Worm (Caenorhabditis elegans) whole organism, L3 larva: Measurements from ENCODE around the gene srh-78.

Experiments
- R02D3.7 ChIP-seq: fragments of 150-350 bp; optimal IDR thresholded peaks from 2 replicates; lab custom pipeline; 2014; ENCODE audit warnings: missing biosample characterization, missing genetic modification characterization
- ZK546.5 ChIP-seq: sonication (generic microtip); optimal IDR thresholded peaks from 2 replicates; lab custom pipeline; 2017; ENCODE audit warnings: missing biosample characterization, missing genetic modification characterization
- aly-2 ChIP-seq: fragments of 150-350 bp; optimal IDR thresholded peaks from 2 replicates; lab custom pipeline; 2014; ENCODE audit warnings: missing biosample characterization, missing genetic modification characterization
- ama-1 ChIP-seq: fragments of 150-350 bp; optimal IDR thresholded peaks from 2 replicates; lab custom pipeline; 2018
- ceh-16 ChIP-seq: sonication (generic microtip); optimal IDR thresholded peaks from 2 replicates; lab custom pipeline; 2017; ENCODE audit warnings: missing biosample characterization, missing genetic modification characterization
- ceh-28 ChIP-seq: fragments of 150-350 bp; optimal IDR thresholded peaks from 2 replicates; lab custom pipeline; 2014; ENCODE audit warnings: missing biosample characterization, missing genetic modification reagents, missing genetic modification characterization
- ceh-82 ChIP-seq: fragments of 150-350 bp; optimal IDR thresholded peaks from 2 replicates; lab custom pipeline; 2014; ENCODE audit warnings: missing biosample characterization, missing genetic modification characterization
- daf-12 ChIP-seq: fragments of 150-350 bp; optimal IDR thresholded peaks from 2 replicates; lab custom pipeline; 2014; ENCODE audit warnings: missing biosample characterization, missing genetic modification reagents, missing genetic modification characterization
- egl-27 ChIP-seq: sonication (generic microtip); optimal IDR thresholded peaks from 4 replicates; lab custom pipeline; 2017; ENCODE audit warnings: missing biosample characterization, missing genetic modification reagents, missing genetic modification characterization
- egl-5 ChIP-seq: fragments of 150-350 bp; optimal IDR thresholded peaks from 2 replicates; lab custom pipeline; 2017; ENCODE audit warnings: missing biosample characterization, missing genetic modification reagents, missing genetic modification characterization, inconsistent platforms
- elt-1 ChIP-seq: fragments of 150-350 bp; optimal IDR thresholded peaks from 2 replicates; lab custom pipeline; 2014; ENCODE audit warnings: missing biosample characterization, missing genetic modification characterization
- elt-2 ChIP-seq: sonication (generic microtip); optimal IDR thresholded peaks from 2 replicates; lab custom pipeline; 2016; ENCODE audit warnings: missing genetic modification reagents, mild to moderate bottlenecking, missing genetic modification characterization, missing compliant biosample characterization
- elt-3 ChIP-seq, 3 experiments: fragments of 150-350 bp in 1 of 3; sonication (generic microtip) in 2 of 3; optimal IDR thresholded peaks; 2 replicates in 2 of 3; 4 replicates in 1 of 3; lab custom pipeline; 2014 to 2017; ENCODE audit warnings: missing biosample characterization in 3 of 3, missing genetic modification characterization in 3 of 3
- eor-1 ChIP-seq, 2 experiments: fragments of 150-350 bp; optimal IDR thresholded peaks; 2 replicates each; lab custom pipeline; 2014 to 2018; ENCODE audit warnings: missing biosample characterization in 2 of 2, missing genetic modification characterization in 2 of 2
- fkh-10 ChIP-seq: sonication (generic microtip); optimal IDR thresholded peaks from 2 replicates; lab custom pipeline; 2017; ENCODE audit warnings: missing biosample characterization, missing genetic modification reagents, missing genetic modification characterization
- fkh-2 ChIP-seq: fragments of 150-350 bp; optimal IDR thresholded peaks from 2 replicates; lab custom pipeline; 2014; ENCODE audit warnings: missing biosample characterization, missing genetic modification reagents, missing genetic modification characterization
- fos-1 ChIP-seq: fragments of 150-350 bp; optimal IDR thresholded peaks from 2 replicates; lab custom pipeline; 2014; ENCODE audit warnings: missing biosample characterization, missing genetic modification characterization
- hmg-11 ChIP-seq: sonication (generic microtip); optimal IDR thresholded peaks from 2 replicates; lab custom pipeline; 2016; ENCODE audit warnings: missing genetic modification characterization, missing compliant biosample characterization
- jun-1 ChIP-seq: fragments of 150-350 bp; optimal IDR thresholded peaks from 2 replicates; lab custom pipeline; 2014; ENCODE audit warnings: missing biosample characterization, missing genetic modification reagents, missing genetic modification characterization
- lin-15B ChIP-seq: fragments of 150-350 bp; optimal IDR thresholded peaks from 2 replicates; lab custom pipeline; 2014; ENCODE audit warnings: missing biosample characterization, missing genetic modification characterization
- lin-39 ChIP-seq: fragments of 150-350 bp; optimal IDR thresholded peaks from 2 replicates; lab custom pipeline; 2018; ENCODE audit warnings: missing biosample characterization, missing genetic modification reagents, missing genetic modification characterization
- lsy-12 ChIP-seq: sonication (generic microtip); optimal IDR thresholded peaks from 2 replicates; lab custom pipeline; 2016; ENCODE audit warnings: mild to moderate bottlenecking, missing genetic modification characterization, missing compliant biosample characterization
- mdl-1 ChIP-seq: fragments of 150-350 bp; optimal IDR thresholded peaks from 2 replicates; lab custom pipeline; 2014; ENCODE audit warnings: missing biosample characterization, missing genetic modification characterization
- mml-1 ChIP-seq: fragments of 150-350 bp; sonication (generic microtip); optimal IDR thresholded peaks from 3 replicates; lab custom pipeline; 2014; ENCODE audit warnings: missing biosample characterization, missing genetic modification characterization
- nfya-1 ChIP-seq: sonication (generic microtip); optimal IDR thresholded peaks from 2 replicates; lab custom pipeline; 2017; ENCODE audit warnings: missing genetic modification characterization, mild to moderate bottlenecking, missing compliant biosample characterization, antibody characterized with exemption, moderate library complexity; ENCODE audit not compliant: insufficient read depth
- nhr-11 ChIP-seq: fragments of 150-350 bp; optimal IDR thresholded peaks from 2 replicates; lab custom pipeline; 2014; ENCODE audit warnings: missing biosample characterization, missing genetic modification characterization
- nhr-12 ChIP-seq: fragments of 150-350 bp; optimal IDR thresholded peaks from 2 replicates; lab custom pipeline; 2014; ENCODE audit warnings: missing biosample characterization, missing genetic modification characterization
- nhr-23 ChIP-seq: fragments of 150-350 bp; optimal IDR thresholded peaks from 2 replicates; lab custom pipeline; 2014; ENCODE audit warnings: missing biosample characterization, missing genetic modification reagents, missing genetic modification characterization
- nhr-237 ChIP-seq: fragments of 150-350 bp; optimal IDR thresholded peaks from 2 replicates; lab custom pipeline; 2014; ENCODE audit warnings: missing biosample characterization, missing genetic modification characterization
- nhr-25 ChIP-seq: sonication (generic microtip); optimal IDR thresholded peaks from 2 replicates; lab custom pipeline; 2017; ENCODE audit warnings: missing biosample characterization, missing genetic modification characterization
- nhr-28 ChIP-seq: fragments of 150-350 bp; optimal IDR thresholded peaks from 2 replicates; lab custom pipeline; 2014; ENCODE audit warnings: missing biosample characterization, missing genetic modification characterization
- nhr-43 ChIP-seq: sonication (generic microtip); optimal IDR thresholded peaks from 2 replicates; lab custom pipeline; 2016; ENCODE audit warnings: mild to moderate bottlenecking, missing genetic modification characterization, missing compliant biosample characterization; ENCODE audit not compliant: poor library complexity, severe bottlenecking
- nhr-67 ChIP-seq: fragments of 150-350 bp; optimal IDR thresholded peaks from 2 replicates; lab custom pipeline; 2014; ENCODE audit warnings: missing biosample characterization, missing genetic modification characterization
- nhr-76 ChIP-seq: fragments of 150-350 bp; sonication (generic microtip); optimal IDR thresholded peaks from 5 replicates; lab custom pipeline; 2014; ENCODE audit warnings: missing biosample characterization, missing genetic modification characterization
- nhr-77 ChIP-seq: fragments of 150-350 bp; optimal IDR thresholded peaks from 2 replicates; lab custom pipeline; 2014; ENCODE audit warnings: missing biosample characterization, missing genetic modification characterization
- pha-4 ChIP-seq: fragments of 150-350 bp; optimal IDR thresholded peaks from 2 replicates; lab custom pipeline; 2014; ENCODE audit warnings: missing biosample characterization, missing genetic modification reagents, missing genetic modification characterization
- pqm-1 ChIP-seq: fragments of 150-350 bp; optimal IDR thresholded peaks from 2 replicates; lab custom pipeline; 2017; ENCODE audit warnings: missing biosample characterization, missing genetic modification characterization, inconsistent platforms
- sea-2 ChIP-seq: fragments of 150-350 bp; sonication (generic microtip); optimal IDR thresholded peaks from 4 replicates; lab custom pipeline; 2014; ENCODE audit warnings: missing biosample characterization, missing genetic modification reagents, missing genetic modification characterization
- skn-1 ChIP-seq: fragments of 150-350 bp; optimal IDR thresholded peaks from 2 replicates; lab custom pipeline; 2014; ENCODE audit warnings: missing biosample characterization, missing genetic modification characterization
- snpc-4 ChIP-seq: fragments of 150-350 bp; optimal IDR thresholded peaks from 2 replicates; lab custom pipeline; 2014; ENCODE audit warnings: missing biosample characterization, missing genetic modification characterization
- unc-39 ChIP-seq: sonication (generic microtip); optimal IDR thresholded peaks from 4 replicates; lab custom pipeline; 2017; ENCODE audit warnings: missing biosample characterization, missing genetic modification characterization
- unc-62 ChIP-seq: fragments of 150-350 bp; sonication (generic microtip); optimal IDR thresholded peaks from 4 replicates; lab custom pipeline; 2014; ENCODE audit warnings: missing biosample characterization, missing genetic modification reagents, missing genetic modification characterization
- zag-1 ChIP-seq: fragments of 150-350 bp; optimal IDR thresholded peaks from 2 replicates; lab custom pipeline; 2014; ENCODE audit warnings: missing biosample characterization, missing genetic modification characterization
- ztf-11 ChIP-seq: fragments of 150-350 bp; optimal IDR thresholded peaks from 2 replicates; lab custom pipeline; 2014; ENCODE audit warnings: missing biosample characterization, missing genetic modification characterization
- ztf-4 ChIP-seq: fragments of 150-350 bp; optimal IDR thresholded peaks from 2 replicates; lab custom pipeline; 2014; ENCODE audit warnings: missing biosample characterization, missing genetic modification characterization

Gene srh-78

ce11 chrV:176870-177467 is 40.0 kb upstream of the srh-78 start, which contains the start of gene cul-3 (continued):
- TF ChIP-seq nhr-76 (tag; lab: Kevin White, UChicago) (no peak), pqm-1 (no peak), ceh-82 (tag; lab: Kevin White, UChicago) (no peak), nhr-43 (tag; lab: Kevin White, UChicago) (no peak), snpc-4 (tag; lab: Kevin White, UChicago) (peak; percentile 26), nhr-237 (tag; lab: Kevin White, UChicago) (no peak), mml-1 (tag; lab: Kevin White, UChicago) (no peak), nfya-1 (tag; lab: Kevin White, UChicago) (peak; percentile 65), ZK546.5 (no peak), nhr-25 (tag; lab: Kevin White, UChicago) (peak; percentile 44), lin-39 (peak; percentile 30), aly-2 (tag; lab: Kevin White, UChicago) (no peak), elt-3 (tag; optimal IDR thresholded peaks at IDR 0.05; lab: Kevin White, UChicago) (no peak)

ce11 chrV:185124-185523 is 31.8 kb upstream of the srh-78 start:
- TF ChIP-seq nhr-11 (tag; lab: Kevin White, UChicago) (no peak), egl-27 (no peak), nhr-25 (tag; lab: Kevin White, UChicago) (no peak), ztf-4 (no peak), egl-5 (tag; lab: Kevin White, UChicago) (no peak), fos-1 (tag; lab: Kevin White, UChicago) (no peak), unc-62 (GFP tag; lab: Kevin White, UChicago) (no peak), nhr-76 (tag; lab: Kevin White, UChicago) (no peak), pha-4 (tag; lab: Kevin White, UChicago) (no peak), nfya-1 (tag; lab: Kevin White, UChicago) (no peak), mdl-1 (no peak), ceh-28 (tag; lab: Kevin White, UChicago) (no peak), sea-2 (GFP tag; lab: Kevin White, UChicago) (no peak), nhr-237 (tag; lab: Kevin White, UChicago) (no peak)

ce11 chrV:185694-186217 is 31.2 kb upstream of the srh-78 start, which contains the start of gene arid-1:
TSS of gene arid-1 (plus strand) at chrV:186167.
- TF ChIP-seq lin-15B (tag; lab: Kevin White, UChicago) (peak; percentile 43), skn-1 (no peak), ceh-16 (no peak), nhr-28 (tag; lab: Kevin White, UChicago) (no peak), unc-62 (GFP tag; lab: Kevin White, UChicago) (no peak), egl-5 (tag; lab: Kevin White, UChicago) (no peak), daf-12 (tag; lab: Kevin White, UChicago) (no peak), ceh-82 (tag; lab: Kevin White, UChicago) (no peak), unc-39 (tag; lab: Kevin White, UChicago) (no peak), nhr-23 (tag; lab: Kevin White, UChicago) (peak; percentile 43), zag-1 (no peak), ztf-4 (no peak), jun-1 (no peak), lin-39 (peak; percentile 63), elt-1 (tag; lab: Kevin White, UChicago) (no peak), eor-1 (tag; optimal IDR thresholded peaks at IDR 0.05; lab: Kevin White, UChicago) (no peak), nhr-67 (tag; lab: Kevin White, UChicago) (no peak), nhr-25 (tag; lab: Kevin White, UChicago) (peak; percentile 38), fkh-10 (GFP tag; lab: Kevin White, UChicago) (no peak), ceh-28 (tag; lab: Kevin White, UChicago) (no peak), mdl-1 (no peak), nhr-77 (tag; lab: Kevin White, UChicago) (no peak), nhr-43 (tag; lab: Kevin White, UChicago) (no peak), elt-2 (tag; lab: Kevin White, UChicago) (no peak), nhr-237 (tag; lab: Kevin White, UChicago) (no peak), sea-2 (GFP tag; lab: Kevin White, UChicago) (no peak), nfya-1 (tag; lab: Kevin White, UChicago) (peak; percentile 77), R02D3.7 (tag; lab: Kevin White, UChicago) (no peak), nhr-76 (tag; lab: Kevin White, UChicago) (no peak), hmg-11 (tag; lab: Kevin White, UChicago) (peak; percentile 68), ztf-11 (tag; lab: Kevin White, UChicago) (no peak), pha-4 (tag; lab: Kevin White, UChicago) (peak; percentile 53), nhr-12 (tag; lab: Kevin White, UChicago) (no peak), nhr-11 (tag; lab: Kevin White, UChicago) (no peak), ZK546.5 (no peak), fkh-2 (tag; lab: Kevin White, UChicago) (no peak), snpc-4 (tag; lab: Kevin White, UChicago) (peak; percentile 7), elt-3 (tag; optimal IDR thresholded peaks at IDR 0.05; lab: Kevin White, UChicago) (no peak), lsy-12 (tag; lab: Kevin White, UChicago) (no peak), ama-1 (lab: Kevin White, UChicago) (no peak), fos-1 (tag; lab: Kevin White, UChicago) (no peak)
